Fruit fly (Drosophila melanogaster) whole organism, embryonic: ENCODE measurements around the gene Dlip1.

Experiments
- CG10321 ChIP-seq: fragments of 200-800 bp; sonication (Bioruptor generic); IDR thresholded peaks from 2 replicates; pipeline ENCODE4 v1.3.6; 2022; ENCODE audit warnings: missing biosample characterization, missing genetic modification characterization
- CG10959 ChIP-seq: fragments of 200-800 bp; sonication (Bioruptor generic); IDR thresholded peaks from 2 replicates; pipeline ENCODE4 v1.3.6; 2022; ENCODE audit warnings: missing biosample characterization, missing genetic modification characterization
- CG11093 ChIP-seq: fragments of 200-800 bp; sonication (Bioruptor generic); IDR thresholded peaks from 3 replicates; pipeline ENCODE4 v1.3.6; 2022; ENCODE audit warnings: missing biosample characterization, missing genetic modification characterization
- CG11723 ChIP-seq: fragments of 200-800 bp; sonication (Bioruptor generic); optimal IDR thresholded peaks from 2 replicates; lab custom pipeline; 2017; ENCODE audit warnings: missing biosample characterization, mild to moderate bottlenecking, missing genetic modification characterization
- CG13424 ChIP-seq: fragments of 200-800 bp; sonication (Bioruptor generic); optimal IDR thresholded peaks from 2 replicates; lab custom pipeline; 2019; ENCODE audit warnings: missing biosample characterization, mild to moderate bottlenecking, missing genetic modification characterization, moderate library complexity
- CG14710 ChIP-seq: fragments of 200-800 bp; sonication (Bioruptor generic); optimal IDR thresholded peaks from 3 replicates; lab custom pipeline; 2019; ENCODE audit warnings: missing biosample characterization, mild to moderate bottlenecking, missing genetic modification characterization, moderate library complexity
- CG17186 ChIP-seq: fragments of 200-800 bp; sonication (Bioruptor generic); optimal IDR thresholded peaks from 3 replicates; lab custom pipeline; 2017; ENCODE audit warnings: missing biosample characterization, missing genetic modification reagents, missing genetic modification characterization
- CG18619 ChIP-seq: fragments of 200-800 bp; sonication (Bioruptor generic); optimal IDR thresholded peaks from 3 replicates; lab custom pipeline; 2017; ENCODE audit warnings: missing biosample characterization, mild to moderate bottlenecking, missing genetic modification characterization
- CG30020 ChIP-seq: fragments of 200-800 bp; optimal IDR thresholded peaks from 2 replicates; lab custom pipeline; 2019; ENCODE audit warnings: missing biosample characterization, mild to moderate bottlenecking, missing genetic modification characterization, moderate library complexity
- CG31441 ChIP-seq: fragments of 200-800 bp; sonication (Bioruptor generic); IDR thresholded peaks from 2 replicates; pipeline ENCODE4 v1.3.6; 2022; ENCODE audit warnings: missing biosample characterization, missing genetic modification characterization
- CG6813 ChIP-seq: fragments of 200-800 bp; sonication (Bioruptor generic); optimal IDR thresholded peaks from 2 replicates; lab custom pipeline; 2017; ENCODE audit warnings: missing biosample characterization, missing genetic modification characterization, mild to moderate bottlenecking, moderate library complexity, missing genetic modification reagents
- CG7357 ChIP-seq: fragments of 200-800 bp; sonication (Bioruptor generic); IDR thresholded peaks from 3 replicates; pipeline ENCODE4 v1.3.6; 2022; ENCODE audit warnings: missing biosample characterization, missing genetic modification characterization
- CG7963 ChIP-seq: fragments of 200-800 bp; sonication (Bioruptor generic); IDR thresholded peaks from 3 replicates; pipeline ENCODE4 v1.3.6; 2022; ENCODE audit warnings: missing biosample characterization, missing genetic modification characterization; ENCODE audit not compliant: partially characterized antibody
- Camta ChIP-seq: fragments of 200-800 bp; sonication (Bioruptor generic); optimal IDR thresholded peaks from 2 replicates; lab custom pipeline; 2016; ENCODE audit warnings: missing biosample characterization, missing genetic modification characterization
- Chrac-16 ChIP-seq: fragments of 200-800 bp; sonication (Bioruptor generic); optimal IDR thresholded peaks from 3 replicates; lab custom pipeline; 2016; ENCODE audit warnings: missing biosample characterization, missing genetic modification characterization
- Dref ChIP-seq: fragments of 200-800 bp; sonication (Bioruptor generic); IDR thresholded peaks from 2 replicates; pipeline ENCODE4 v1.3.6; 2022; ENCODE audit warnings: missing biosample characterization, missing genetic modification characterization
- Eip74EF ChIP-seq, 2 experiments: fragments of 200-800 bp in 1 of 2; fragments of >200 bp in 1 of 2; sonication (Bioruptor generic) in 1 of 2; optimal IDR thresholded peaks; 2 replicates each; lab custom pipeline; 2017 to 2019; ENCODE audit warnings: missing biosample characterization in 2 of 2, missing genetic modification characterization in 2 of 2, mild to moderate bottlenecking in 1 of 2, moderate library complexity in 1 of 2
- Gug ChIP-seq: fragments of 200-800 bp; sonication (Bioruptor generic); IDR thresholded peaks from 4 replicates; pipeline ENCODE4 v1.3.6; 2022; ENCODE audit warnings: missing biosample characterization, missing genetic modification characterization
- HHEX ChIP-seq: fragments of 200-800 bp; sonication (Bioruptor generic); optimal IDR thresholded peaks from 3 replicates; lab custom pipeline; 2017; ENCODE audit warnings: missing biosample characterization, mild to moderate bottlenecking, missing genetic modification characterization, missing genetic modification reagents
- Hmr ChIP-seq: fragments of 200-800 bp; sonication (Bioruptor generic); optimal IDR thresholded peaks from 3 replicates; lab custom pipeline; 2017; ENCODE audit warnings: mild to moderate bottlenecking, missing biosample characterization, missing genetic modification reagents, missing genetic modification characterization
- Hr3 ChIP-seq: fragments of 200-800 bp; sonication (Bioruptor generic); optimal IDR thresholded peaks from 3 replicates; lab custom pipeline; 2016; ENCODE audit warnings: missing biosample characterization, missing genetic modification characterization
- Hr78 ChIP-seq, 2 experiments: fragments of 200-800 bp in 1 of 2; fragments of >200 bp in 1 of 2; sonication (Bioruptor generic) in 1 of 2; optimal IDR thresholded peaks; 2 replicates each; lab custom pipeline; 2017 to 2019; ENCODE audit warnings: missing biosample characterization in 2 of 2, missing genetic modification characterization in 2 of 2, mild to moderate bottlenecking in 1 of 2, moderate library complexity in 1 of 2
- Jarid2 ChIP-seq: fragments of 200-800 bp; sonication (Bioruptor generic); optimal IDR thresholded peaks from 3 replicates; lab custom pipeline; 2017; ENCODE audit warnings: mild to moderate bottlenecking, missing biosample characterization, missing genetic modification reagents, missing genetic modification characterization
- MBD-R2 ChIP-seq: fragments of 200-800 bp; sonication (Bioruptor generic); IDR thresholded peaks from 2 replicates; pipeline ENCODE4 v1.3.6; 2022; ENCODE audit warnings: missing biosample characterization, missing genetic modification characterization
- Mes4 ChIP-seq: fragments of 200-800 bp; sonication (Bioruptor generic); optimal IDR thresholded peaks from 2 replicates; lab custom pipeline; 2016; ENCODE audit warnings: missing biosample characterization, missing genetic modification characterization
- Rx ChIP-seq: fragments of 200-800 bp; sonication (Bioruptor generic); IDR thresholded peaks from 2 replicates; pipeline ENCODE4 v1.3.6; 2022; ENCODE audit warnings: missing biosample characterization, missing genetic modification characterization
- Sin3A ChIP-seq: fragments of >200 bp; optimal IDR thresholded peaks from 2 replicates; lab custom pipeline; 2018
- Ssrp ChIP-seq: fragments of 200-800 bp; sonication (Bioruptor generic); optimal IDR thresholded peaks from 2 replicates; lab custom pipeline; 2018; ENCODE audit warnings: missing biosample characterization, mild to moderate bottlenecking, missing genetic modification characterization, moderate library complexity
- Taf1 ChIP-seq: fragments of 200-800 bp; sonication (Bioruptor generic); IDR thresholded peaks from 2 replicates; pipeline ENCODE4 v1.3.6; 2022; ENCODE audit warnings: missing biosample characterization, missing genetic modification characterization
- Xbp1 ChIP-seq: fragments of 200-800 bp; sonication (Bioruptor generic); optimal IDR thresholded peaks from 3 replicates; lab custom pipeline; 2016; ENCODE audit warnings: missing biosample characterization, mild to moderate bottlenecking, missing genetic modification characterization
- cas ChIP-seq: fragments of 200-800 bp; sonication (Bioruptor generic); IDR thresholded peaks from 2 replicates; pipeline ENCODE4 v1.3.6; 2022; ENCODE audit warnings: missing biosample characterization, missing genetic modification characterization
- corto ChIP-seq: fragments of 200-800 bp; sonication (Bioruptor generic); optimal IDR thresholded peaks from 2 replicates; lab custom pipeline; 2016; ENCODE audit warnings: missing biosample characterization, mild to moderate bottlenecking, missing genetic modification characterization, moderate library complexity
- disco-r ChIP-seq: fragments of 200-800 bp; sonication (Bioruptor generic); optimal IDR thresholded peaks from 2 replicates; lab custom pipeline; 2016; ENCODE audit warnings: missing biosample characterization, missing genetic modification characterization
- dm ChIP-seq: fragments of 200-800 bp; sonication (Bioruptor generic); optimal IDR thresholded peaks from 3 replicates; lab custom pipeline; 2016; ENCODE audit warnings: missing biosample characterization, missing genetic modification characterization
- dmrt99B ChIP-seq: fragments of 200-800 bp; sonication (Bioruptor generic); optimal IDR thresholded peaks from 2 replicates; lab custom pipeline; 2018; ENCODE audit warnings: missing biosample characterization, mild to moderate bottlenecking, missing genetic modification characterization, moderate library complexity
- emc ChIP-seq: fragments of 200-800 bp; sonication (Bioruptor generic); optimal IDR thresholded peaks from 2 replicates; lab custom pipeline; 2016; ENCODE audit warnings: missing biosample characterization, missing genetic modification characterization
- fru ChIP-seq: fragments of >200 bp; optimal IDR thresholded peaks from 2 replicates; lab custom pipeline; 2017
- gsb-n ChIP-seq: fragments of 200-800 bp; sonication (Bioruptor generic); optimal IDR thresholded peaks from 3 replicates; lab custom pipeline; 2018; ENCODE audit warnings: missing biosample characterization, mild to moderate bottlenecking, missing genetic modification characterization
- jumu ChIP-seq: fragments of 200-800 bp; sonication (Bioruptor generic); optimal IDR thresholded peaks from 3 replicates; lab custom pipeline; 2016; ENCODE audit warnings: missing biosample characterization, missing genetic modification characterization
- klu ChIP-seq: fragments of 200-800 bp; sonication (Bioruptor generic); IDR thresholded peaks from 2 replicates; pipeline ENCODE4 v1.3.6; 2022; ENCODE audit warnings: missing biosample characterization, missing genetic modification characterization
- lov ChIP-seq, 2 experiments: fragments of 200-800 bp in 1 of 2; fragments of >200 bp in 1 of 2; sonication (Bioruptor generic) in 1 of 2; IDR thresholded peaks in 1 of 2; optimal IDR thresholded peaks in 1 of 2; 2 replicates in 1 of 2; 3 replicates in 1 of 2; pipeline versions ENCODE4 v1.3.6 to Lab custom; 2017 to 2022; ENCODE audit warnings: missing biosample characterization in 1 of 2, missing genetic modification characterization in 1 of 2
- nmo ChIP-seq: fragments of 200-800 bp; sonication (Bioruptor generic); optimal IDR thresholded peaks from 2 replicates; lab custom pipeline; 2018; ENCODE audit warnings: missing biosample characterization, mild to moderate bottlenecking, missing genetic modification characterization, moderate library complexity
- pfk ChIP-seq: fragments of 200-800 bp; sonication (Bioruptor generic); optimal IDR thresholded peaks from 2 replicates; lab custom pipeline; 2018; ENCODE audit warnings: missing biosample characterization, mild to moderate bottlenecking, missing genetic modification characterization, moderate library complexity
- tgo ChIP-seq: fragments of 200-800 bp; sonication (Bioruptor generic); IDR thresholded peaks from 3 replicates; pipeline ENCODE4 v1.3.6; 2022; ENCODE audit warnings: missing biosample characterization, missing genetic modification characterization
- tio ChIP-seq: fragments of 200-800 bp; sonication (Bioruptor generic); optimal IDR thresholded peaks from 2 replicates; lab custom pipeline; 2017; ENCODE audit warnings: missing biosample characterization, missing genetic modification characterization, inconsistent platforms
- trem ChIP-seq: fragments of 200-800 bp; optimal IDR thresholded peaks from 3 replicates; lab custom pipeline; 2019; ENCODE audit warnings: missing biosample characterization, mild to moderate bottlenecking, missing genetic modification characterization, moderate library complexity
- twi ChIP-seq: fragments of 200-800 bp; optimal IDR thresholded peaks from 2 replicates; lab custom pipeline; 2019; ENCODE audit warnings: missing biosample characterization, mild to moderate bottlenecking, missing genetic modification characterization, moderate library complexity
- tx ChIP-seq: fragments of 200-800 bp; sonication (Bioruptor generic); optimal IDR thresholded peaks from 2 replicates; lab custom pipeline; 2016; ENCODE audit warnings: missing biosample characterization, missing genetic modification characterization
- wdn ChIP-seq: fragments of 200-800 bp; sonication (Bioruptor generic); IDR thresholded peaks from 2 replicates; pipeline ENCODE4 v1.3.6; 2022; ENCODE audit warnings: missing biosample characterization, missing genetic modification characterization

Dlip1 gene

DNA sequence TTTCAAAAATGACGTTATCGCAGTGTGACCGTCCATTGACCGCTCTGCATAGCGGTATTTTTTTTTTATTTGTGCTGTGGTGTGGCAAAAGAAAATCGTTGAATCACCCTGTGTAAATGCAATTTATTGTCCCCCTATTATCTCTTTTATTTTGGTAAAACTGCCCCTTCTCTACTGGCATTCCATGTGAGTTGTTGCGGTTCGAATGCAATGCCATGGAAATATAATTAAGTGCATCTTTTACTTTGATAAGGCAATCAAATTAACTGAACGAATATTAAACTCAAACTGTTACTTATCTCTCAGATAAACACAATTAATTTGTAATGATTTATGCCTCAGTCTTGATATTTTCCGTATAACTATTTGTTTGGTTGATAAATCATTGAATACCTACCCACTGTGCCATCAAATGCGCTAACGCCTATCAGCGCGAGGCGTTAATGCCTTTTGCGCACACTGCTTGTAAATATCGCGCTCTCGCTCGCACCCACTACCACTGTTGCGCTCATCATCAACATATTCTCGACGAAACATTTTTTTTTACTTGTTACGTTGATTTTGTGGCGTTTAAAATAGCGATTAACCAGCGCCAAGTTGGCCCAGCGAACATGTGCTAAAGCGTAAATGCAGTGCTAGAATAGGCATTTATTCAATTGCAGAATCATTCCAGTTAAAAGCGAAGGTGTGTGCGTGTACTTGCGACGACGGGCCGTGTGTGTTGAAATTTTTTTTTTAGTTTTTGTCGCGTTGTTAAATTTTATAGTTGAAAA, 49.2 kb upstream of the Dlip1 start (continued):
- TF ChIP-seq HHEX (GFP tag; lab: Kevin White, UChicago) = peak; percentile 13
- TF ChIP-seq CG10959 (GFP tag; lab: Robert Waterston, UW) = no peak
- peak; percentile 43 for TF ChIP-seq Rx (GFP tag; lab: Robert Waterston, UW)
- peak; percentile 32 for TF ChIP-seq CG13424 (tag; lab: Kevin White, UChicago)
- peak; percentile 53 for TF ChIP-seq Chrac-16 (GFP tag; lab: Kevin White, UChicago)
- TF ChIP-seq CG7963 (GFP tag; lab: Robert Waterston, UW) = no peak
- peak; percentile 45 for TF ChIP-seq jumu (GFP tag; lab: Kevin White, UChicago)
- peak; percentile 78 for TF ChIP-seq tio
- TF ChIP-seq gsb-n (tag; lab: Kevin White, UChicago) = peak; percentile 40
- no peak for TF ChIP-seq Jarid2 (GFP tag; lab: Kevin White, UChicago)
- TF ChIP-seq disco-r (GFP tag; lab: Kevin White, UChicago) = no peak
- peak; percentile 62 for TF ChIP-seq CG14710 (tag; lab: Kevin White, UChicago)
- peak; percentile 56 for TF ChIP-seq Ssrp (tag; lab: Kevin White, UChicago)
- TF ChIP-seq CG30020 = peak; percentile 51
- TF ChIP-seq CG6813 (GFP tag; lab: Kevin White, UChicago) = no peak
- no peak for TF ChIP-seq CG7357 (GFP tag; lab: Robert Waterston, UW)
- TF ChIP-seq CG18619 (GFP tag; lab: Kevin White, UChicago) = peak; percentile 48
- peak; percentile 53 for TF ChIP-seq Camta (GFP tag; lab: Kevin White, UChicago)
- peak; percentile 4 for TF ChIP-seq emc
- peak; percentile 38; the same call in 1 of the 2 replicates for TF ChIP-seq CG31441 (GFP tag; lab: Robert Waterston, UW)
- TF ChIP-seq pfk (GFP tag; lab: Kevin White, UChicago) = no peak
- peak; percentile 61 for TF ChIP-seq Xbp1 (GFP tag; lab: Kevin White, UChicago)
- TF ChIP-seq trem (tag; lab: Kevin White, UChicago) = peak; percentile 25
- 0 out of 3 replicates have a peak, but pooled peaks have one; percentile 28 for TF ChIP-seq CG11093 (GFP tag; lab: Robert Waterston, UW)
- TF ChIP-seq CG10321 (GFP tag; lab: Robert Waterston, UW) = peak; percentile 35; the same call in 1 of the 2 replicates
- peak; percentile 33; the same call in 1 of the 3 replicates for TF ChIP-seq tgo (GFP tag; lab: Robert Waterston, UW)
- TF ChIP-seq corto = no peak
- no peak for TF ChIP-seq fru (lab: Kevin White, UChicago)
- TF ChIP-seq wdn = no peak
- peak; percentile 51 for TF ChIP-seq Hr3 (GFP tag; lab: Kevin White, UChicago)
- peak; percentile 35 for TF ChIP-seq twi (tag; lab: Kevin White, UChicago)
- TF ChIP-seq CG17186 (GFP tag; lab: Kevin White, UChicago) = peak; percentile 10
- no peak for TF ChIP-seq cas (GFP tag; lab: Robert Waterston, UW)
- TF ChIP-seq klu = no peak
- peak; percentile 25 for TF ChIP-seq dm (GFP tag; lab: Kevin White, UChicago)
- TF ChIP-seq Eip74EF (GFP tag; optimal IDR thresholded peaks at IDR 0.05; lab: Kevin White, UChicago) = peak in 1 of 2 experiments; percentile 1
- peak; percentile 5; the same call in 1 of the 4 replicates for TF ChIP-seq Gug
- TF ChIP-seq MBD-R2 (GFP tag; lab: Robert Waterston, UW) = peak; percentile 36; the same call in 1 of the 2 replicates
- peak; percentile 65 for TF ChIP-seq nmo (GFP tag; lab: Kevin White, UChicago)
- TF ChIP-seq Sin3A (lab: Kevin White, UChicago) = peak; percentile 67
- TF ChIP-seq dmrt99B (tag; lab: Kevin White, UChicago) = no peak
- peak; percentile 39 for TF ChIP-seq Hmr (GFP tag; lab: Kevin White, UChicago)
- TF ChIP-seq Mes4 (GFP tag; lab: Kevin White, UChicago) = no peak
- no peak for TF ChIP-seq lov (optimal IDR thresholded peaks at IDR 0.05; lab: Kevin White, UChicago)
- no peak for TF ChIP-seq lov (GFP tag; IDR thresholded peaks at IDR 0.05; lab: Robert Waterston, UW)
- no peak for TF ChIP-seq Dref
- TF ChIP-seq Taf1 (GFP tag; lab: Robert Waterston, UW) = no peak; the same call in 1 of the 2 replicates
- peak; percentile 53 for TF ChIP-seq tx (GFP tag; lab: Kevin White, UChicago)
- TF ChIP-seq CG11723 = no peak
- TF ChIP-seq Hr78 (GFP tag; optimal IDR thresholded peaks at IDR 0.05; lab: Kevin White, UChicago) = no peak
